Fruit fly (Drosophila melanogaster): Measurements from ENCODE around the gene CG10477.

Gene CG10477

dm6 chr3L:6074975-6075692 is 40.7 kb upstream of the CG10477 start, which contains the start of the genes CG13295 and CG6610 (continued):
- TF ChIP-seq Sox14 (GFP tag; optimal IDR thresholded peaks at IDR 0.05) (peak; percentile 77), Met (GFP tag; optimal IDR thresholded peaks at IDR 0.05) (peak; percentile 47), CG1621 (tag; optimal IDR thresholded peaks at IDR 0.05) (no peak), Eip78C (GFP tag) (peak; percentile 88), Hr4 (GFP tag; optimal IDR thresholded peaks at IDR 0.05) (peak; percentile 52), esn (GFP tag; optimal IDR thresholded peaks at IDR 0.05) (peak; percentile 60), fd85E (GFP tag; optimal IDR thresholded peaks at IDR 0.05) (no peak), acj6 (GFP tag; optimal IDR thresholded peaks at IDR 0.05) (peak; percentile 26), CG8319 (GFP tag; optimal IDR thresholded peaks at IDR 0.05) (no peak), Hr38 (GFP tag; optimal IDR thresholded peaks at IDR 0.05) (no peak), CG3919 (GFP tag; optimal IDR thresholded peaks at IDR 0.05) (no peak), CG3032 (tag; optimal IDR thresholded peaks at IDR 0.05) (peak; percentile 71), lz (GFP tag; optimal IDR thresholded peaks at IDR 0.05) (peak; percentile 53), CG16779 (tag; optimal IDR thresholded peaks at IDR 0.05) (no peak), vri (GFP tag; optimal IDR thresholded peaks at IDR 0.05) (peak; percentile 44), Eip75B (GFP tag; optimal IDR thresholded peaks at IDR 0.05) (peak; percentile 47), Gug (GFP tag; IDR thresholded peaks at IDR 0.05) (no peak), CG6276 (GFP tag; optimal IDR thresholded peaks at IDR 0.05) (no peak), pdm3 (GFP tag; optimal IDR thresholded peaks at IDR 0.05) (no peak)

dm6 chr3L:6071454-6072189 is 37.2 kb upstream of the CG10477 start, which contains the start of gene CG6602:
Gene CG6602 (plus strand): TSS chr3L:6072139.
- no peak for TF ChIP-seq CG6808 (GFP tag; optimal IDR thresholded peaks at IDR 0.05)
- TF ChIP-seq eg (GFP tag; IDR thresholded peaks at IDR 0.05): peak; percentile 50; the same call in 2 of the 3 replicates
- TF ChIP-seq Blimp-1 (GFP tag; optimal IDR thresholded peaks at IDR 0.05): peak; percentile 31
- TF ChIP-seq lz (GFP tag; optimal IDR thresholded peaks at IDR 0.05): peak; percentile 68
- TF ChIP-seq CG15336 (GFP tag; IDR thresholded peaks at IDR 0.05): no peak
- TF ChIP-seq spab (GFP tag; optimal IDR thresholded peaks at IDR 0.05): no peak
- no peak for TF ChIP-seq fd85E (GFP tag; optimal IDR thresholded peaks at IDR 0.05)
- TF ChIP-seq Ets21C (GFP tag; optimal IDR thresholded peaks at IDR 0.05): no peak
- TF ChIP-seq OdsH (GFP tag; optimal IDR thresholded peaks at IDR 0.05): peak; percentile 59
- peak; percentile 13 for TF ChIP-seq CG7368 (GFP tag; optimal IDR thresholded peaks at IDR 0.05)
- TF ChIP-seq CG34406 (GFP tag; optimal IDR thresholded peaks at IDR 0.05): peak; percentile 25
- TF ChIP-seq Sox15 (GFP tag; optimal IDR thresholded peaks at IDR 0.05): peak; percentile 41
- peak; percentile 68 for TF ChIP-seq Eip78C (GFP tag)
- peak; percentile 44 for TF ChIP-seq Met (GFP tag; optimal IDR thresholded peaks at IDR 0.05)
- TF ChIP-seq net (GFP tag; optimal IDR thresholded peaks at IDR 0.05): peak; percentile 5
- peak; percentile 25 for TF ChIP-seq achi (GFP tag; optimal IDR thresholded peaks at IDR 0.05)
- peak; percentile 5 for TF ChIP-seq vri (GFP tag; optimal IDR thresholded peaks at IDR 0.05)
- no peak for TF ChIP-seq CG9139 (GFP tag; optimal IDR thresholded peaks at IDR 0.05)
- TF ChIP-seq dac (GFP tag; optimal IDR thresholded peaks at IDR 0.05): no peak
- TF ChIP-seq CG11762 (GFP tag; optimal IDR thresholded peaks at IDR 0.05; ENCODE audit: insufficient read depth): no peak
- TF ChIP-seq CG6163 (GFP tag; IDR thresholded peaks at IDR 0.05): peak; percentile 70
- TF ChIP-seq CG8319 (GFP tag; optimal IDR thresholded peaks at IDR 0.05): peak; percentile 43
- TF ChIP-seq topi (GFP tag; optimal IDR thresholded peaks at IDR 0.05): peak; percentile 49
- TF ChIP-seq pdm3 (GFP tag; optimal IDR thresholded peaks at IDR 0.05): no peak
- peak; percentile 42 for TF ChIP-seq CG10669 (GFP tag; optimal IDR thresholded peaks at IDR 0.05)
- no peak for TF ChIP-seq Eip93F (GFP tag; optimal IDR thresholded peaks at IDR 0.05)
- TF ChIP-seq CG4318 (GFP tag; optimal IDR thresholded peaks at IDR 0.05): no peak
- TF ChIP-seq CG10631 (GFP tag; optimal IDR thresholded peaks at IDR 0.05): peak; percentile 6
- no peak for TF ChIP-seq Hr4 (GFP tag; optimal IDR thresholded peaks at IDR 0.05)
- peak; percentile 40 for TF ChIP-seq acj6 (GFP tag; optimal IDR thresholded peaks at IDR 0.05)
- TF ChIP-seq CG8632 (GFP tag; optimal IDR thresholded peaks at IDR 0.05): no peak
- TF ChIP-seq Sox14 (GFP tag; optimal IDR thresholded peaks at IDR 0.05): no peak
- TF ChIP-seq Hr39 (GFP tag; optimal IDR thresholded peaks at IDR 0.05): peak; percentile 65
- TF ChIP-seq cyc (GFP tag; optimal IDR thresholded peaks at IDR 0.05): peak; percentile 73
- TF ChIP-seq esn (GFP tag; optimal IDR thresholded peaks at IDR 0.05): peak; percentile 53
- peak; percentile 66 for TF ChIP-seq CG11902 (GFP tag; optimal IDR thresholded peaks at IDR 0.05)
- TF ChIP-seq CG3919 (GFP tag; optimal IDR thresholded peaks at IDR 0.05): peak; percentile 58
- TF ChIP-seq Lpt (GFP tag; optimal IDR thresholded peaks at IDR 0.05): no peak
- TF ChIP-seq CG8119 (GFP tag; IDR thresholded peaks at IDR 0.05): no peak
- TF ChIP-seq CG11294 (GFP tag; IDR thresholded peaks at IDR 0.05): no peak
